Fruit fly (Drosophila melanogaster): ENCODE results near the gene r.

The r gene

DNA sequence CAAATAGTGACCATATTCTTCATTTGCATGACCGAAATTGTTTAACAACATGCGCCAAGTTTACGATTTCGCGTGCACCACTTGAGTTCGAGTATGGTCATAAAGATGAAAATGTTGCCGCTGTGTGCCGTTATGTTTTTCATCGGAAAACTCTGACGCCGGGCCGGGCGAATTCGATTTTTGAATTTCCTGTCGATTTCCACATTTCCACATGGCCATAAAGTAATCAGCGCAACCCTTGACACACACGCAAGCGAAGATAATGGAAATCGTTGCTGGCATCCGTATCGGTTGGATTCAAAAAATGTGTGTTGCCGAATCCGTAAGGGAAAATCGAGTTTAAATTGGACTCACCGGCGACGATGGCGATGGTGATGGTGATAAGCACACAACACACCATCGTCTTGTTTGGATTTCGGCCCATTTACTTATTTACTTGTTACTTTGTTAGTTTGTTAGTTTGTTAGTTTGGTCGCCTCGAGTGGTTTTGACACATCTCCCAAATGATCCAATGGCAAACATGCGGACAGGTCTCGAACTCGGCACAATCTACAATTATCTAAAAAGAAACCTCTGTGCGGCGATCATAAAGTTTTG lies 10.5 kb upstream of the r start (continued):
- TF ChIP-seq dimm (GFP tag; IDR thresholded peaks at IDR 0.05) (no peak), sc (optimal IDR thresholded peaks at IDR 0.05) (no peak), sc (GFP tag; optimal IDR thresholded peaks at IDR 0.05) (peak; percentile 44), E2f2 (GFP tag; IDR thresholded peaks at IDR 0.05) (peak; percentile 29; the same call in 1 of the 2 replicates), CG15011 (GFP tag; optimal IDR thresholded peaks at IDR 0.05) (peak; percentile 10), CG13296 (GFP tag; optimal IDR thresholded peaks at IDR 0.05) (peak; percentile 55), dan (GFP tag; IDR thresholded peaks at IDR 0.05) (no peak), cwo (GFP tag; optimal IDR thresholded peaks at IDR 0.05) (peak; percentile 7), CG31441 (GFP tag; IDR thresholded peaks at IDR 0.05) (no peak; the same call in 1 of the 2 replicates), CG2678 (tag; optimal IDR thresholded peaks at IDR 0.05) (peak; percentile 64), prd (optimal IDR thresholded peaks at IDR 0.05) (no peak), prd (GFP tag; IDR thresholded peaks at IDR 0.05) (peak; percentile 35; the same call in 1 of the 3 replicates), Stat92E (GFP tag; optimal IDR thresholded peaks at IDR 0.05) (no peak), Mrtf (GFP tag; IDR thresholded peaks at IDR 0.05) (no peak), Gsc (GFP tag; IDR thresholded peaks at IDR 0.05) (no peak), bab2 (GFP tag; optimal IDR thresholded peaks at IDR 0.05) (peak; percentile 58), hbn (GFP tag; IDR thresholded peaks at IDR 0.05; ENCODE audit: partially characterized antibody) (no peak), CG12236 (GFP tag; optimal IDR thresholded peaks at IDR 0.05) (peak; percentile 59), MTF-1 (GFP tag; optimal IDR thresholded peaks at IDR 0.05; ENCODE audit: borderline replicate concordance) (peak; percentile 54), CG1603 (tag; optimal IDR thresholded peaks at IDR 0.05) (peak; percentile 75), bowl (GFP tag; IDR thresholded peaks at IDR 0.05) (no peak), CG12769 (tag; optimal IDR thresholded peaks at IDR 0.05) (peak; percentile 54), CG8359 (GFP tag; optimal IDR thresholded peaks at IDR 0.05; ENCODE audit: borderline replicate concordance) (peak; percentile 40), Hr3 (GFP tag; optimal IDR thresholded peaks at IDR 0.05) (no peak), gsb-n (tag; optimal IDR thresholded peaks at IDR 0.05) (peak; percentile 76), pum (GFP tag; optimal IDR thresholded peaks at IDR 0.05) (no peak), Lhr (GFP tag; optimal IDR thresholded peaks at IDR 0.05) (peak; percentile 31), CG10543 (GFP tag; optimal IDR thresholded peaks at IDR 0.05) (peak; percentile 57), Fer3 (tag; optimal IDR thresholded peaks at IDR 0.05) (peak; percentile 16), CG11398 (GFP tag; optimal IDR thresholded peaks at IDR 0.05) (peak; percentile 65), cas (GFP tag; IDR thresholded peaks at IDR 0.05) (no peak), fd96Cb (tag; optimal IDR thresholded peaks at IDR 0.05) (no peak), CG3838 (GFP tag; optimal IDR thresholded peaks at IDR 0.05) (peak; percentile 53), ro (GFP tag; IDR thresholded peaks at IDR 0.05) (no peak), CG15479 (GFP tag; optimal IDR thresholded peaks at IDR 0.05) (peak; percentile 52), vnd (GFP tag; IDR thresholded peaks at IDR 0.05; ENCODE audit: partially characterized antibody) (no peak), CG12219 (GFP tag; optimal IDR thresholded peaks at IDR 0.05) (peak; percentile 55), Deaf1 (tag; optimal IDR thresholded peaks at IDR 0.05) (no peak), CG8924 (tag; optimal IDR thresholded peaks at IDR 0.05) (peak; percentile 27), bsh (GFP tag; optimal IDR thresholded peaks at IDR 0.05) (peak in 1 of 2 experiments; percentile 69), CG4707 (GFP tag; optimal IDR thresholded peaks at IDR 0.05) (peak; percentile 72), CG10431 (GFP tag; optimal IDR thresholded peaks at IDR 0.05) (peak; percentile 33), CG33557 (GFP tag; optimal IDR thresholded peaks at IDR 0.05) (peak; percentile 66), CG15696 (tag; optimal IDR thresholded peaks at IDR 0.05) (peak; percentile 78), aop (GFP tag; IDR thresholded peaks at IDR 0.05) (no peak), CG8765 (GFP tag; IDR thresholded peaks at IDR 0.05) (0 out of 2 replicates have a peak, but pooled peaks have one; percentile 11), Jarid2 (GFP tag; optimal IDR thresholded peaks at IDR 0.05) (peak; percentile 3), Hmr (GFP tag; optimal IDR thresholded peaks at IDR 0.05) (peak; percentile 19), nerfin-1 (tag; optimal IDR thresholded peaks at IDR 0.05) (no peak)
